Worm (Caenorhabditis elegans) whole organism, midembryonic: Measurements from ENCODE around the gene M03E7.1.

Source experiments
- T22C8.4 ChIP-seq: fragments of 200-800 bp; sonication (Bioruptor generic); IDR thresholded peaks from 2 replicates; pipeline ENCODE4 v1.3.6; 2022; ENCODE audit warnings: missing genetic modification characterization, missing compliant biosample characterization
- cog-1 ChIP-seq: sonication (generic microtip); optimal IDR thresholded peaks from 2 replicates; lab custom pipeline; 2016; ENCODE audit warnings: missing genetic modification characterization, missing compliant biosample characterization
- flt-1 ChIP-seq: fragments of 200-800 bp; sonication (Bioruptor generic); IDR thresholded peaks from 2 replicates; pipeline ENCODE4 v1.3.6; 2022; ENCODE audit warnings: missing genetic modification characterization, missing compliant biosample characterization
- klf-2 ChIP-seq: fragments of 200-800 bp; sonication (Bioruptor generic); conservative IDR thresholded peaks from 2 replicates; pipeline ENCODE4 v1.3.6; 2022; ENCODE audit warnings: missing genetic modification reagents, missing genetic modification characterization, missing compliant biosample characterization
- med-1 ChIP-seq: sonication (generic microtip); optimal IDR thresholded peaks from 2 replicates; lab custom pipeline; 2017; ENCODE audit warnings: missing genetic modification characterization, mild to moderate bottlenecking, missing compliant biosample characterization, antibody characterized with exemption, missing genetic modification reagents; ENCODE audit not compliant: insufficient read depth
- ref-1 ChIP-seq: fragments of 200-800 bp; sonication (Bioruptor generic); conservative IDR thresholded peaks from 2 replicates; pipeline ENCODE4 v1.3.6; 2022; ENCODE audit warnings: missing genetic modification reagents, missing genetic modification characterization, missing compliant biosample characterization
- tab-1 ChIP-seq: fragments of 200-800 bp; sonication (Bioruptor generic); IDR thresholded peaks from 2 replicates; pipeline ENCODE4 v1.3.6; 2022; ENCODE audit warnings: missing genetic modification characterization, missing compliant biosample characterization
- ztf-23 ChIP-seq: fragments of 200-800 bp; sonication (Bioruptor generic); IDR thresholded peaks from 2 replicates; pipeline ENCODE4 v1.3.6; 2022; ENCODE audit warnings: missing genetic modification reagents, missing genetic modification characterization, missing compliant biosample characterization
- ztf-29 ChIP-seq: fragments of 200-800 bp; sonication (Bioruptor generic); IDR thresholded peaks from 2 replicates; pipeline ENCODE4 v1.3.6; 2022; ENCODE audit warnings: missing genetic modification reagents, missing genetic modification characterization, missing compliant biosample characterization

M03E7.1 gene

DNA sequence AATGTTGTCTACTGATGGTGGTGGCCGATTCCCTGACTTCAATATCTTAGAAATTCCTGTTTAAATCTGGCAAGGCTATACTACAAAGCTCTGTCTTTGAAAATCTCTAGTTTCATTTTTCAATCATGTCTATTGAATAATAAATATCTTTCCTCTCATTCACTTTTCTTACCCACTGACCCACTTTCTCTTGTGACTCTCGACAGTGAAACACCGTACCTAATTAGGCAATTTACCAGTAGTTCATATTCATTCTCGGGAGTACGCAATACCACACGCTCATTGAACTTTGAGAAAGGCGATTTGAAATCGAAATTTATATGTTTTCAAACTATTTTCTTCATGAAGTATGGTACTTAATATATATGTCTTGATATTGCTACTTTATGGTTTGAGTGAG, 36.7 kb upstream of the M03E7.1 start, which contains the start of gene CD4.11:
Gene CD4.11 (plus strand): TSS at position 301 of the 400 bp plus-strand sequence.
- TF ChIP-seq tab-1 (GFP tag; lab: Robert Waterston, UW) = no peak
- no peak for TF ChIP-seq med-1 (GFP tag; lab: Kevin White, UChicago)
- no peak for TF ChIP-seq cog-1 (tag; lab: Kevin White, UChicago)
- TF ChIP-seq ztf-23 (GFP tag; lab: Robert Waterston, UW) = no peak
- no peak for TF ChIP-seq T22C8.4 (GFP tag; lab: Robert Waterston, UW)
- no peak for TF ChIP-seq klf-2 (GFP tag; lab: Robert Waterston, UW)
- no peak for TF ChIP-seq flt-1 (GFP tag; lab: Robert Waterston, UW)
- no peak for TF ChIP-seq ref-1 (GFP tag; lab: Robert Waterston, UW)
- TF ChIP-seq ztf-29 = no peak

DNA sequence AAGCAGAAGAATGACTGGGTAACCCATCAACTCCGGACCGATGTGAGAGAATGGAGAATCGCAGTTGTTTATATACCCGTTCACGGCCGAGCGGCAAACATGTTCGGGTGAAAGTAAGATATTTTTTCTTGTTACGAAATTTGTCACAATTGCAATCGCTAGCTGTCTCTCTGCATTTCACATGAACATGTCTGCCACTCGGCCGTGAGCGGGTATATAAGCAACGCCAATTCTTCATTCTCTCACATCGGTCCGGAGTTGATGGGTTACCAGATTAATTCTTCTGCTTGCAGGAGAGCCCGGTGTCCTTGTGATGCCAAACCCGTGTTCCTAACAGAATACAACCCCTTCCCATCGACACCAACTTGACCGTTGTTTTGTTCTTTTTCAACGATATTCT, 34.4 kb upstream of the M03E7.1 start:
- TF ChIP-seq ref-1 (GFP tag; lab: Robert Waterston, UW) (no peak), cog-1 (tag; lab: Kevin White, UChicago) (no peak), ztf-23 (GFP tag; lab: Robert Waterston, UW) (no peak), klf-2 (GFP tag; lab: Robert Waterston, UW) (no peak), T22C8.4 (GFP tag; lab: Robert Waterston, UW) (no peak), med-1 (GFP tag; lab: Kevin White, UChicago) (no peak), flt-1 (GFP tag; lab: Robert Waterston, UW) (no peak), tab-1 (GFP tag; lab: Robert Waterston, UW) (no peak), ztf-29 (no peak)

DNA sequence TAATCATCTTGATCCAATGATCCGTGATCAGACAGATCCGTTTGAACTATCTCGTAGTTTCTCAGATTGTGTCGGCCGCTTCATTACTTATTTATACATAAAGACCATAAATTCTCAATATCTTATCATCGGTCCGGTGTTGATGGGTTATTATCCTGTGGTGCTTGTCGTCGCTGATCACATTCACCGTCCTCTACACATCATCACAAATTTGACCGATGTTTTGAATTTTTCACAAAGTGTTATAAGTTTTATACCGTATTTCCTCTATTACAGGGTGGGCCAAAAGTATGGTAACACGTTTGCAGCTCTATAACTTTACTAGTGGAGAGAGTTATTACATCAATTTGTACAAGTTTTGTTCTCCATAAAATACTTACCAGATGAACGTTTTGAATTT, 33.5 kb upstream of the M03E7.1 start:
- TF ChIP-seq flt-1 (GFP tag; lab: Robert Waterston, UW) = no peak
- TF ChIP-seq klf-2 (GFP tag; lab: Robert Waterston, UW) = no peak
- no peak for TF ChIP-seq med-1 (GFP tag; lab: Kevin White, UChicago)
- TF ChIP-seq ref-1 (GFP tag; lab: Robert Waterston, UW) = no peak
- no peak for TF ChIP-seq T22C8.4 (GFP tag; lab: Robert Waterston, UW)
- no peak for TF ChIP-seq tab-1 (GFP tag; lab: Robert Waterston, UW)
- TF ChIP-seq ztf-29 = no peak
- no peak for TF ChIP-seq ztf-23 (GFP tag; lab: Robert Waterston, UW)
- TF ChIP-seq cog-1 (tag; lab: Kevin White, UChicago) = no peak

DNA sequence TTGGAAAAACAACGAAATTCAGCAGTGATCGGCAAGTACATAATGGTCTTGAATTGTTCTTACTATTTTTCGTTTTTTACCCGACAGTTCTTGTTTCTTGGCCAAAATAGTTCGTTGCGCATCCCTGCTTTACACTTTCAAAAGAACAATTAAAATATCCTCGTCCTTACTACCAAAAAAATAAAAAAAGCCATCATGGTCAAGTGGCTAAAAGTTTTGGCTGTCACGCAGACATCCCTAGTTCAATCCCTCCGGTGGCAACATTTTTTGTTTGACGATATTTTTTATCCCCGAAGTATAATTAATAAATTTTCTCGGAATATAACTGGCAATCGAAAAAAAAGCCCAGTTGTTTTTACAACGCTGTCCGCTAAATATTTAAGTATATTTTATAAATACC, 29.6 kb upstream of the M03E7.1 start:
- TF ChIP-seq ztf-23 (GFP tag; lab: Robert Waterston, UW) (no peak), T22C8.4 (GFP tag; lab: Robert Waterston, UW) (no peak), tab-1 (GFP tag; lab: Robert Waterston, UW) (no peak), ref-1 (GFP tag; lab: Robert Waterston, UW) (no peak), klf-2 (GFP tag; lab: Robert Waterston, UW) (no peak), flt-1 (GFP tag; lab: Robert Waterston, UW) (no peak)

DNA sequence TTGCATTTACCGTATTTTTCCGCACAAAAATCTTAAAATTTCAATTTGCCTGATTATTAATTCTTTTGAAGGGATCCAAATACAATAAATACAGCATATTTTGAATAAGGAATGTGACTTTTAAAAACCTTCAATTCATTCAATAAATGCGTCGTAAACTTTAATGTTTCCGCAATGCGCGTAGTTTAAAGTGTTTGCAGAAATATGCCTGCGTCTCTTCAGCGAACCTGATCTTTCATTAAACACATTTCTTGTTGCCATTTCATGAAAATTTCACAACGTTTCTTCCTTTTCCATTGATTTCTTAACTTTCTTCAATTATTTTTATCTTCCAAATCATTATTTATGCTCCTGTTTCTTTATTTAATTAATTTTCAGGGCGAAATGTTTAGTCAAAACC, 29.2 kb upstream of the M03E7.1 start, which contains the start of gene vps-37:
Gene vps-37 (plus strand): TSS at position 378 of the 400 bp plus-strand sequence.
- no peak for TF ChIP-seq ref-1 (GFP tag; lab: Robert Waterston, UW)
- TF ChIP-seq flt-1 (GFP tag; lab: Robert Waterston, UW) = 0 out of 2 replicates have a peak, but pooled peaks have one; percentile 59
- peak; percentile 12; the same call in 1 of the 2 replicates for TF ChIP-seq tab-1 (GFP tag; lab: Robert Waterston, UW)
- TF ChIP-seq ztf-29 = no peak
- no peak for TF ChIP-seq klf-2 (GFP tag; lab: Robert Waterston, UW)
- TF ChIP-seq med-1 (GFP tag; lab: Kevin White, UChicago) = no peak
- peak; percentile 45 for TF ChIP-seq cog-1 (tag; lab: Kevin White, UChicago)
- no peak for TF ChIP-seq T22C8.4 (GFP tag; lab: Robert Waterston, UW)
- TF ChIP-seq ztf-23 (GFP tag; lab: Robert Waterston, UW) = peak; percentile 41; the same call in 1 of the 2 replicates

DNA sequence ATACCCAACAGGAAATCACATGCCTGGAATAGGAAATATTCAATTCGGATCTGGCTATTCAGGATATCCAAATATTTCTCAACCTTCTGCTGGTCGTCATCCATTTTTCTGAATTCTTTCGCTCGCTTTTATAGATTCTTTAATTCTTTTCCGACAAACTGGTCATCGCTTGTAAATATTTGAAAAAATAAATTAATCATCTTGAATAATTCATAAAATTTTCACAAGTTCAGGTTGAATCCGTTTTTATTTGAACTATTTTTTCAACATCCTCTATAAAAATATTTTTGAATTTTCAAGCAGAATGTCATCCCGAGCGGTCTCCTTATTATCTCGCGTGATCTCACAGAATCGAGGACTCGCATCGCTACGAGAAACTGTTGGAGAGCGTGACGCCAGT, 28.1 kb upstream of the M03E7.1 start, which contains the start of gene mrpl-48:
Gene mrpl-48 (plus strand): TSS at position 301 of the 400 bp plus-strand sequence.
- TF ChIP-seq T22C8.4 (GFP tag; lab: Robert Waterston, UW) = no peak
- TF ChIP-seq klf-2 (GFP tag; lab: Robert Waterston, UW) = no peak
- TF ChIP-seq flt-1 (GFP tag; lab: Robert Waterston, UW) = no peak
- TF ChIP-seq ztf-29 = no peak
- no peak for TF ChIP-seq ztf-23 (GFP tag; lab: Robert Waterston, UW)
- no peak for TF ChIP-seq cog-1 (tag; lab: Kevin White, UChicago)
- TF ChIP-seq ref-1 (GFP tag; lab: Robert Waterston, UW) = no peak
- no peak for TF ChIP-seq tab-1 (GFP tag; lab: Robert Waterston, UW)
- TF ChIP-seq med-1 (GFP tag; lab: Kevin White, UChicago) = no peak

DNA sequence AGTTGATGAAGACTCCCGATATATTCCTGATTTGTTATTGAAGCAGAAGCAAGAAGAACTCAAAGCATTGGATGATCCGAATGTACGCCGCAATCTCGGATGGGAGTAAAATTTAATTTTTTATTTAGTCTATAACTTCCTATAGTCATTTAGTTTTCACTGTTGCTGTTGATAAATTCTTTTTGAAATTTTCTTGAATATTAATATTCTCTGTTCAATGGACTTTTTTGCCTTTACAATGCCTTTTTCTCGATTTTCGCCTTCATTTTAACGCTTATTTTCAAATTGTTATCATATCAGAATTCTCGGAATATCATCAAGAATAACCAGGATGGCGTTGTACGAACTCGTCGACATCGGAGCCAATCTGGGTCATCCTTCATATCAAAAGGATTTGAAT, 27.2 kb upstream of the M03E7.1 start, which contains the start of gene crn-2:
Gene crn-2 (plus strand): TSS at position 301 of the 400 bp plus-strand sequence.
- TF ChIP-seq klf-2 (GFP tag; lab: Robert Waterston, UW) (no peak), tab-1 (GFP tag; lab: Robert Waterston, UW) (no peak), T22C8.4 (GFP tag; lab: Robert Waterston, UW) (no peak), ztf-23 (GFP tag; lab: Robert Waterston, UW) (no peak), flt-1 (GFP tag; lab: Robert Waterston, UW) (no peak), ztf-29 (no peak), med-1 (GFP tag; lab: Kevin White, UChicago) (no peak)

DNA sequence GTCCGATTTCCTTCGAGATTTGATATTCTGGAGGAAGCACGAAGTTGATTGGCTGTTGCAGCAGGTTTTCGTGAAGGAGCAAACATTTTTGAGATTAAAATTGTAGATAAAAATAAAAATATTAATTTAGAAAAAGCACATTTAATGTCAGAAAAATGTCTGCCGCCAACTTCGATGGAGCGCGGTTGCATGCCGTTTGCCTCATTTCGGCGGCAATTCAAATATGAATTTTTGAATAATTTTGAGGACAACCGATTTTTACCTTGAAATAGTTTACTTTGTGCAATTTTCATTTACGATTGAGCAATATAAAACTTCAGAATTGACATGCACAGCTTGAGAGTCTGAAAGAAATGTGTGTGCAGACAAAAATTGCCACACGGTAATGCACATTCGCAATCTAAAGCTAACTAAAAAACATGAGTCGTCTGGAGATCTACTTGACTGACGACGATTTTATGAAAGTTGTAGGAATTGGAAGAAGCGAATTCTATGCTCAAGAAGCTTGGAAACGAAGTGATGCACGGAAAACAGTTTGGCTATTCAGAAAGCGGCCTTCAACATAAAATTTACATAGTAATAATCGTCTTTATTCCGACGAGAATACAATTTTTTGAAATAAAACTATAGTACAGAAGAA, 25.0 kb upstream of the M03E7.1 start, which contains the start of gene zhit-1:
Gene zhit-1 (minus strand): TSS at position 161 of the 640 bp plus-strand sequence.
- TF ChIP-seq med-1 (GFP tag; lab: Kevin White, UChicago) = no peak
- TF ChIP-seq klf-2 (GFP tag; lab: Robert Waterston, UW) = no peak
- TF ChIP-seq ztf-29 = no peak
- TF ChIP-seq flt-1 (GFP tag; lab: Robert Waterston, UW) = no peak
- no peak for TF ChIP-seq ref-1 (GFP tag; lab: Robert Waterston, UW)
- TF ChIP-seq T22C8.4 (GFP tag; lab: Robert Waterston, UW) = no peak
- TF ChIP-seq cog-1 (tag; lab: Kevin White, UChicago) = no peak
- TF ChIP-seq ztf-23 (GFP tag; lab: Robert Waterston, UW) = no peak
- no peak for TF ChIP-seq tab-1 (GFP tag; lab: Robert Waterston, UW)
